Fruit fly (Drosophila melanogaster) whole organism: ENCODE results near the gene Rad9.

Source experiments
- EcR ChIP-seq, 2 experiments: fragments of >200 bp; optimal IDR thresholded peaks; 2 replicates each; lab custom pipeline; 2017; ENCODE audit warnings: missing biosample characterization in 2 of 2, missing genetic modification characterization in 2 of 2, missing genetic modification reagents in 2 of 2
- pan ChIP-seq: fragments of >200 bp; optimal IDR thresholded peaks from 2 replicates; lab custom pipeline; 2017
- usp ChIP-seq: fragments of >200 bp; optimal IDR thresholded peaks from 2 replicates; lab custom pipeline; 2017; ENCODE audit warnings: missing biosample characterization, missing genetic modification characterization, mixed read lengths

DNA sequence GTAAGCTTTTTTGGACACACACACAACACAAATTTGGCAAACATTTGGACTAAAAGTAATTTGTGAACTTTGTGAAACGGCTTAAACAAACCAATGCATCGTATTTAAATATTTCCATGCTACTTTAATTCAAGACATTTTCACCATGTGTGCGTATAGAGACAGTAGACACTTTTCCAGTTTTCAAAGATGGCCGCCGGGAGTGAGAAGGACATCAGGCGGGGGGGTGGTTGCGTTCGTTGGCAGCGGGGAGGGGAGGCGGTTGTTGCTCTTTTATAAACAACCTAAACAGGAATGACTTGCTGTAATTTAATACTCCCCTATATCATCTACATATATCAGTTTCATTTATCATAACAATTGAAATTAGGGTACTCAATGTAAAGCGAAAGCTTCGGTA, 18.9 kb downstream of the Rad9 start:
- TF ChIP-seq EcR (GFP tag; optimal IDR thresholded peaks at IDR 0.05; lab: Kevin White, UChicago) (no peak), pan (lab: Kevin White, UChicago) (no peak), usp (GFP tag; lab: Kevin White, UChicago) (no peak)
